Worm (Caenorhabditis elegans): ENCODE data around the gene zig-5.

The zig-5 gene

ce11 chrIII:10989491-10990032, 36.3 kb upstream of the zig-5 start (continued):
- TF ChIP-seq ceh-19 (GFP tag; optimal IDR thresholded peaks at IDR 0.05): peak; percentile 98
- peak; percentile 91 for TF ChIP-seq K09A11.1 (tag; optimal IDR thresholded peaks at IDR 0.05; ENCODE audit: insufficient read depth)
- TF ChIP-seq rnt-1 (tag; optimal IDR thresholded peaks at IDR 0.05): peak; percentile 91
- peak; percentile 94 for TF ChIP-seq F13H6.1 (tag; optimal IDR thresholded peaks at IDR 0.05)
- peak; percentile 88 for TF ChIP-seq sdc-2 (tag; optimal IDR thresholded peaks at IDR 0.05)
- TF ChIP-seq ref-2 (tag; optimal IDR thresholded peaks at IDR 0.05): peak; percentile 91
- peak; percentile 96 for TF ChIP-seq tbx-2 (tag; optimal IDR thresholded peaks at IDR 0.05)
- peak; percentile 94 for TF ChIP-seq pat-9 (tag; optimal IDR thresholded peaks at IDR 0.05)
- peak; percentile 88 for TF ChIP-seq hlh-30 (tag; optimal IDR thresholded peaks at IDR 0.05; ENCODE audit: insufficient read depth)
- TF ChIP-seq pax-1 (tag; optimal IDR thresholded peaks at IDR 0.05): peak; percentile 81
- TF ChIP-seq unc-55 (GFP tag; optimal IDR thresholded peaks at IDR 0.05): peak; percentile 95
- peak; percentile 66 for TF ChIP-seq tbx-7 (tag; optimal IDR thresholded peaks at IDR 0.05)
- TF ChIP-seq T23F11.4 (GFP tag; optimal IDR thresholded peaks at IDR 0.05): peak; percentile 96
- TF ChIP-seq ceh-9 (tag; optimal IDR thresholded peaks at IDR 0.05): peak; percentile 5
- TF ChIP-seq C38D4.7 (GFP tag; optimal IDR thresholded peaks at IDR 0.05): peak; percentile 93
- TF ChIP-seq odd-2 (tag; optimal IDR thresholded peaks at IDR 0.05): peak; percentile 53

ce11 chrIII:10987561-10988184, 34.4 kb upstream of the zig-5 start, which contains the start of gene col-94:
Gene col-94, minus strand, starts transcription at chrIII:10987873.
- TF ChIP-seq syd-9 (tag; optimal IDR thresholded peaks at IDR 0.05) (no peak), C08G9.2 (tag; optimal IDR thresholded peaks at IDR 0.05) (no peak), eyg-1 (tag; optimal IDR thresholded peaks at IDR 0.05) (no peak), sox-4 (tag; optimal IDR thresholded peaks at IDR 0.05) (no peak)

ce11 chrIII:10985559-10986036, 32.3 kb upstream of the zig-5 start, which contains the start of gene col-93:
Gene col-93, minus strand, starts transcription at chrIII:10985609.
- TF ChIP-seq elt-2 (tag; optimal IDR thresholded peaks at IDR 0.05) (no peak), che-1 (tag; optimal IDR thresholded peaks at IDR 0.05) (no peak), ceh-24 (tag; optimal IDR thresholded peaks at IDR 0.05) (no peak), sox-2 (GFP tag; IDR thresholded peaks at IDR 0.05) (no peak), pag-3 (tag; optimal IDR thresholded peaks at IDR 0.05; ENCODE audit: borderline replicate concordance) (no peak), ahr-1 (tag; optimal IDR thresholded peaks at IDR 0.05) (no peak), tbx-7 (tag; optimal IDR thresholded peaks at IDR 0.05) (no peak), C08G9.2 (tag; optimal IDR thresholded peaks at IDR 0.05) (no peak), hlh-13 (GFP tag; optimal IDR thresholded peaks at IDR 0.05) (no peak), nhr-232 (tag; optimal IDR thresholded peaks at IDR 0.05) (no peak), ceh-45 (GFP tag; IDR thresholded peaks at IDR 0.05) (no peak), dmd-4 (tag; optimal IDR thresholded peaks at IDR 0.05; ENCODE audit: borderline replicate concordance) (no peak), hlh-6 (tag; optimal IDR thresholded peaks at IDR 0.05) (no peak), ets-4 (tag; optimal IDR thresholded peaks at IDR 0.05) (no peak), ceh-48 (tag; optimal IDR thresholded peaks at IDR 0.05) (no peak), nfya-1 (tag; optimal IDR thresholded peaks at IDR 0.05) (no peak), ceh-31 (tag; optimal IDR thresholded peaks at IDR 0.05) (no peak), pqm-1 (tag; optimal IDR thresholded peaks at IDR 0.05) (no peak)

- TF ChIP-seq odd-2 (tag; optimal IDR thresholded peaks at IDR 0.05) (no peak), ceh-30 (tag; optimal IDR thresholded peaks at IDR 0.05) (no peak), unc-42 (tag; optimal IDR thresholded peaks at IDR 0.05) (no peak), zip-5 (tag; optimal IDR thresholded peaks at IDR 0.05) (no peak), nhr-232 (tag; optimal IDR thresholded peaks at IDR 0.05) (no peak), F13H6.1 (tag; optimal IDR thresholded peaks at IDR 0.05) (no peak), ceh-2 (tag; optimal IDR thresholded peaks at IDR 0.05) (no peak), ama-1 (optimal IDR thresholded peaks at IDR 0.05) (no peak), C08G9.2 (tag; optimal IDR thresholded peaks at IDR 0.05) (no peak), ztf-16 (tag; optimal IDR thresholded peaks at IDR 0.05) (no peak), ceh-31 (tag; optimal IDR thresholded peaks at IDR 0.05) (no peak)
Measured at ce11 chrIII:10983153-10983552, 29.8 kb upstream of the zig-5 start, which contains the start of gene col-92. Gene col-92, minus strand, starts transcription at chrIII:10983253.

Measured in whole organism, late embryonic.